Fruit fly (Drosophila melanogaster): ENCODE measurements around the gene Lsp1beta.

The Lsp1beta gene

dm6 chr2L:852647-853111 is 45.6 kb upstream of the Lsp1beta start, which contains the start of the genes CG4291 and kraken (continued):
- TF ChIP-seq CG11504 (tag; optimal IDR thresholded peaks at IDR 0.05) = peak; percentile 50
- peak; percentile 65 for TF ChIP-seq bbx (GFP tag; IDR thresholded peaks at IDR 0.05; ENCODE audit: partially characterized antibody)
- TF ChIP-seq zf30C (GFP tag; optimal IDR thresholded peaks at IDR 0.05) = no peak
- TF ChIP-seq fd96Cb (tag; optimal IDR thresholded peaks at IDR 0.05) = no peak
- peak; percentile 60 for TF ChIP-seq CG9817 (tag; optimal IDR thresholded peaks at IDR 0.05)
- no peak; the same call in 2 of the 3 replicates for TF ChIP-seq gce (GFP tag; IDR thresholded peaks at IDR 0.05)
- TF ChIP-seq CG10959 (GFP tag; IDR thresholded peaks at IDR 0.05) = 0 out of 2 replicates have a peak, but pooled peaks have one; percentile 38
- TF ChIP-seq fd64A (GFP tag; optimal IDR thresholded peaks at IDR 0.05) = no peak
- peak; percentile 41 for TF ChIP-seq nom (GFP tag; optimal IDR thresholded peaks at IDR 0.05)
- peak; percentile 56; the same call in 1 of the 3 replicates for TF ChIP-seq CG6791 (GFP tag; IDR thresholded peaks at IDR 0.05; ENCODE audit: partially characterized antibody)
- no peak for TF ChIP-seq br (optimal IDR thresholded peaks at IDR 0.05)
- no peak for TF ChIP-seq repo (GFP tag; optimal IDR thresholded peaks at IDR 0.05)
- TF ChIP-seq Camta (GFP tag; optimal IDR thresholded peaks at IDR 0.05) = peak; percentile 6
- TF ChIP-seq Meics (GFP tag; optimal IDR thresholded peaks at IDR 0.05) = peak; percentile 63
- peak; percentile 34 for TF ChIP-seq twi (tag; optimal IDR thresholded peaks at IDR 0.05)
- peak; percentile 97 for TF ChIP-seq MBD-R2 (GFP tag; IDR thresholded peaks at IDR 0.05)
- peak; percentile 66 for TF ChIP-seq CG30403 (GFP tag; optimal IDR thresholded peaks at IDR 0.05)
- TF ChIP-seq CG32767 (GFP tag; IDR thresholded peaks at IDR 0.05) = no peak
- no peak for TF ChIP-seq CG6254 (GFP tag; optimal IDR thresholded peaks at IDR 0.05)
- TF ChIP-seq Optix (GFP tag; IDR thresholded peaks at IDR 0.05) = no peak
- 0 out of 2 replicates have a peak, but pooled peaks have one; percentile 24 for TF ChIP-seq Ada2b (GFP tag; IDR thresholded peaks at IDR 0.05)
- no peak for TF ChIP-seq usp (GFP tag; optimal IDR thresholded peaks at IDR 0.05)
- TF ChIP-seq Hmx (GFP tag; optimal IDR thresholded peaks at IDR 0.05) = no peak
- no peak for TF ChIP-seq Nf-YA (GFP tag; IDR thresholded peaks at IDR 0.05)
- TF ChIP-seq Sry-δ (GFP tag; optimal IDR thresholded peaks at IDR 0.05) = peak; percentile 60
- TF ChIP-seq sr (GFP tag; IDR thresholded peaks at IDR 0.05) = no peak
- no peak for TF ChIP-seq CG14860 (GFP tag; IDR thresholded peaks at IDR 0.05; ENCODE audit: partially characterized antibody)
- TF ChIP-seq BEAF-32 (GFP tag; optimal IDR thresholded peaks at IDR 0.05) = peak; percentile 43
- TF ChIP-seq MESR4 (GFP tag; optimal IDR thresholded peaks at IDR 0.05) = peak; percentile 93
- peak; percentile 59 for TF ChIP-seq shn (GFP tag; optimal IDR thresholded peaks at IDR 0.05)
- peak; percentile 73 for TF ChIP-seq CG12769 (tag; optimal IDR thresholded peaks at IDR 0.05)
- TF ChIP-seq prd (optimal IDR thresholded peaks at IDR 0.05) = no peak
- peak; percentile 55; the same call in 2 of the 3 replicates for TF ChIP-seq prd (GFP tag; IDR thresholded peaks at IDR 0.05)
- peak; percentile 23 for TF ChIP-seq HmgD (GFP tag; optimal IDR thresholded peaks at IDR 0.05)
- peak in 1 of 3 experiments; percentile 4 for TF ChIP-seq lola (GFP tag; optimal IDR thresholded peaks at IDR 0.05)
- no peak for TF ChIP-seq chinmo (GFP tag; IDR thresholded peaks at IDR 0.05; ENCODE audit: partially characterized antibody)
- TF ChIP-seq CG8359 (GFP tag; optimal IDR thresholded peaks at IDR 0.05; ENCODE audit: borderline replicate concordance) = no peak
- no peak for TF ChIP-seq Hey (tag; optimal IDR thresholded peaks at IDR 0.05)
- TF ChIP-seq Stat92E (GFP tag; optimal IDR thresholded peaks at IDR 0.05) = peak in 1 of 3 experiments; percentile 56
- TF ChIP-seq Kr (GFP tag; optimal IDR thresholded peaks at IDR 0.05) = no peak
- TF ChIP-seq TFAM (GFP tag; optimal IDR thresholded peaks at IDR 0.05) = no peak
- peak; percentile 64 for TF ChIP-seq MTF-1 (GFP tag; optimal IDR thresholded peaks at IDR 0.05; ENCODE audit: borderline replicate concordance)
- 0 out of 2 replicates have a peak, but pooled peaks have one; percentile 9 for TF ChIP-seq crol (GFP tag; IDR thresholded peaks at IDR 0.05)
- no peak for TF ChIP-seq fd102C (GFP tag; optimal IDR thresholded peaks at IDR 0.05)
- no peak for TF ChIP-seq CG2875 (GFP tag; optimal IDR thresholded peaks at IDR 0.05)
- TF ChIP-seq CG43689 (GFP tag; IDR thresholded peaks at IDR 0.05) = no peak
- TF ChIP-seq CG18262 (tag; optimal IDR thresholded peaks at IDR 0.05) = peak; percentile 32
- TF ChIP-seq CG4282 (GFP tag; optimal IDR thresholded peaks at IDR 0.05) = no peak
- TF ChIP-seq CG2120 (GFP tag; optimal IDR thresholded peaks at IDR 0.05) = peak; percentile 84
- peak; percentile 83 for TF ChIP-seq NFAT (GFP tag; IDR thresholded peaks at IDR 0.05)

Data from whole organism, embryonic.